Fruit fly (Drosophila melanogaster) whole organism, embryonic: Measurements from ENCODE around the gene CG43935.

ENCODE experiments used
- CG1024 ChIP-seq: fragments of 200-800 bp; sonication (Bioruptor generic); IDR thresholded peaks from 2 replicates; pipeline ENCODE4 v1.3.6; 2022; ENCODE audit warnings: missing biosample characterization, missing genetic modification characterization
- CG10366 ChIP-seq: fragments of 200-800 bp; sonication (Bioruptor generic); IDR thresholded peaks from 2 replicates; pipeline ENCODE4 v1.3.6; 2022; ENCODE audit warnings: missing biosample characterization, missing genetic modification characterization
- CG2678 ChIP-seq: fragments of 200-800 bp; sonication (Bioruptor generic); optimal IDR thresholded peaks from 3 replicates; lab custom pipeline; 2019; ENCODE audit warnings: missing biosample characterization, mild to moderate bottlenecking, missing genetic modification characterization, moderate library complexity
- CG32532 ChIP-seq: fragments of 200-800 bp; sonication (Bioruptor generic); IDR thresholded peaks from 2 replicates; pipeline ENCODE4 v1.3.6; 2022; ENCODE audit warnings: missing biosample characterization, missing genetic modification characterization
- CG7271 ChIP-seq: fragments of 200-800 bp; sonication (Bioruptor generic); optimal IDR thresholded peaks from 2 replicates; lab custom pipeline; 2018; ENCODE audit warnings: missing biosample characterization, mild to moderate bottlenecking, missing genetic modification characterization, moderate library complexity
- Hmr ChIP-seq: fragments of 200-800 bp; sonication (Bioruptor generic); optimal IDR thresholded peaks from 3 replicates; lab custom pipeline; 2017; ENCODE audit warnings: mild to moderate bottlenecking, missing biosample characterization, missing genetic modification reagents, missing genetic modification characterization
- al ChIP-seq: fragments of 200-800 bp; sonication (Bioruptor generic); IDR thresholded peaks from 2 replicates; pipeline ENCODE4 v1.3.6; 2022; ENCODE audit warnings: missing biosample characterization, missing genetic modification characterization
- bigmax ChIP-seq: fragments of 200-800 bp; sonication (Bioruptor generic); optimal IDR thresholded peaks from 2 replicates; lab custom pipeline; 2018; ENCODE audit warnings: missing biosample characterization, mild to moderate bottlenecking, missing genetic modification characterization
- exex ChIP-seq: fragments of 200-800 bp; sonication (Bioruptor generic); optimal IDR thresholded peaks from 4 replicates; lab custom pipeline; 2018; ENCODE audit warnings: missing biosample characterization, mild to moderate bottlenecking, missing genetic modification characterization, moderate library complexity
- sens-2 ChIP-seq: fragments of 200-800 bp; sonication (Bioruptor generic); IDR thresholded peaks from 2 replicates; pipeline ENCODE4 v1.3.6; 2022; ENCODE audit warnings: missing biosample characterization, missing genetic modification characterization
- sisA ChIP-seq: fragments of 200-800 bp; sonication (Bioruptor generic); IDR thresholded peaks from 2 replicates; pipeline ENCODE4 v1.3.6; 2022; ENCODE audit warnings: missing biosample characterization, missing genetic modification characterization

DNA sequence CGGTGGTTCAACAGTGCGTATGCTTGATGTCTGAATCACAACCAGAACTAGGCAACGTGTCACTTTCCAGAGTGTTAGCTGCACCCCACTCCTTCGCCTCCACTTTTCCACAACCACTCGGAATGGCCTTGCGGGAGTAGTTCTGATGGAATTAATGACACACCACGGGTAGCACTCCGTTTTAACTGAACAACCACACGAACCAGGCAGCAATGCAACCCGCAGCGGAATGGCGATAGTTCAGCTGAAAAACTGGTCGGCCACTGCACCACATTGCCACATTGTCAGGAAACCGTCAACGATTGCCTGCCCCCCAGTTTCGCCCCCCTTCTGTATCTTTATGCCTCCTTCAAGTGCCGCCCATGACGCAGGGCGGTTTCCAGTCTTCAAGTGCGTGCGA, 22.3 kb downstream of the CG43935 start, which contains the start of gene Cpr97Ea:
- no peak for TF ChIP-seq al (GFP tag; lab: Robert Waterston, UW)
- TF ChIP-seq bigmax (GFP tag; lab: Kevin White, UChicago): no peak
- no peak for TF ChIP-seq CG1024
- TF ChIP-seq sisA (GFP tag; lab: Robert Waterston, UW): no peak
- no peak for TF ChIP-seq CG32532 (GFP tag; lab: Robert Waterston, UW)
- TF ChIP-seq sens-2 (GFP tag; lab: Robert Waterston, UW): no peak
- TF ChIP-seq Hmr (GFP tag; lab: Kevin White, UChicago): no peak
- TF ChIP-seq exex (tag; lab: Kevin White, UChicago): no peak
- no peak for TF ChIP-seq CG10366 (GFP tag; lab: Robert Waterston, UW)
- no peak for TF ChIP-seq CG7271 (tag; lab: Kevin White, UChicago)
- no peak for TF ChIP-seq CG2678
